Fruit fly (Drosophila melanogaster) whole organism, embryonic: ENCODE data around the gene Glt.

Source experiments
- Antp ChIP-seq: fragments of 200-800 bp; sonication (Bioruptor generic); optimal IDR thresholded peaks from 3 replicates; lab custom pipeline; 2016; ENCODE audit warnings: missing biosample characterization, missing genetic modification characterization
- Atf-2 ChIP-seq: fragments of 200-800 bp; sonication (Bioruptor generic); optimal IDR thresholded peaks from 2 replicates; lab custom pipeline; 2016; ENCODE audit warnings: missing biosample characterization, missing genetic modification characterization
- Atf3 ChIP-seq: fragments of 200-800 bp; sonication (Bioruptor generic); optimal IDR thresholded peaks from 3 replicates; lab custom pipeline; 2016; ENCODE audit warnings: missing biosample characterization, missing genetic modification characterization
- B-H2 ChIP-seq: fragments of 200-800 bp; sonication (Bioruptor generic); optimal IDR thresholded peaks from 2 replicates; lab custom pipeline; 2018; ENCODE audit warnings: missing biosample characterization, mild to moderate bottlenecking, missing genetic modification characterization
- CG10543 ChIP-seq: fragments of 200-800 bp; sonication (Bioruptor generic); optimal IDR thresholded peaks from 3 replicates; lab custom pipeline; 2017; ENCODE audit warnings: missing biosample characterization, mild to moderate bottlenecking, missing genetic modification characterization, moderate library complexity
- CG12071 ChIP-seq: fragments of 200-800 bp; sonication (Bioruptor generic); optimal IDR thresholded peaks from 3 replicates; lab custom pipeline; 2018; ENCODE audit warnings: missing biosample characterization, mild to moderate bottlenecking, missing genetic modification characterization
- CG12659 ChIP-seq: fragments of 200-800 bp; sonication (Bioruptor generic); optimal IDR thresholded peaks from 3 replicates; lab custom pipeline; 2017; ENCODE audit warnings: mild to moderate bottlenecking, missing biosample characterization, missing genetic modification reagents, missing genetic modification characterization
- CG13287 ChIP-seq: fragments of 200-800 bp; sonication (Bioruptor generic); IDR thresholded peaks from 2 replicates; pipeline ENCODE4 v1.3.6; 2022; ENCODE audit warnings: missing biosample characterization, missing genetic modification characterization; ENCODE audit not compliant: partially characterized antibody
- CG14710 ChIP-seq: fragments of 200-800 bp; sonication (Bioruptor generic); optimal IDR thresholded peaks from 3 replicates; lab custom pipeline; 2019; ENCODE audit warnings: missing biosample characterization, mild to moderate bottlenecking, missing genetic modification characterization, moderate library complexity
- CG1603 ChIP-seq: fragments of 200-800 bp; sonication (Bioruptor generic); optimal IDR thresholded peaks from 2 replicates; lab custom pipeline; 2019; ENCODE audit warnings: missing biosample characterization, mild to moderate bottlenecking, missing genetic modification characterization, moderate library complexity
- CG16779 ChIP-seq: fragments of 200-800 bp; sonication (Bioruptor generic); IDR thresholded peaks from 2 replicates; pipeline ENCODE4 v1.3.6; 2022; ENCODE audit warnings: missing biosample characterization, missing genetic modification characterization
- CG18011 ChIP-seq: fragments of 200-800 bp; sonication (Bioruptor generic); optimal IDR thresholded peaks from 2 replicates; lab custom pipeline; 2017; ENCODE audit warnings: missing biosample characterization, missing genetic modification characterization, mild to moderate bottlenecking, moderate library complexity, missing genotype
- CG18262 ChIP-seq: fragments of 200-800 bp; optimal IDR thresholded peaks from 3 replicates; lab custom pipeline; 2019; ENCODE audit warnings: missing biosample characterization, mild to moderate bottlenecking, missing genetic modification characterization, moderate library complexity
- CG3163 ChIP-seq: fragments of 200-800 bp; sonication (Bioruptor generic); optimal IDR thresholded peaks from 3 replicates; lab custom pipeline; 2016; ENCODE audit warnings: missing biosample characterization, missing genetic modification characterization
- CG3838 ChIP-seq: fragments of 200-800 bp; sonication (Bioruptor generic); optimal IDR thresholded peaks from 3 replicates; lab custom pipeline; 2016; ENCODE audit warnings: missing biosample characterization, missing genetic modification characterization
- CG42726 ChIP-seq: fragments of 200-800 bp; sonication (Bioruptor generic); IDR thresholded peaks from 2 replicates; pipeline ENCODE4 v1.3.6; 2022; ENCODE audit warnings: missing biosample characterization, missing genetic modification characterization; ENCODE audit not compliant: partially characterized antibody
- CG4730 ChIP-seq: fragments of 200-800 bp; sonication (Bioruptor generic); IDR thresholded peaks from 2 replicates; pipeline ENCODE4 v1.3.6; 2022; ENCODE audit warnings: missing biosample characterization, missing genetic modification characterization
- CG6791 ChIP-seq: fragments of 200-800 bp; sonication (Bioruptor generic); IDR thresholded peaks from 3 replicates; pipeline ENCODE4 v1.3.6; 2022; ENCODE audit warnings: missing biosample characterization, missing genetic modification characterization; ENCODE audit not compliant: partially characterized antibody
- CG7357 ChIP-seq: fragments of 200-800 bp; sonication (Bioruptor generic); IDR thresholded peaks from 3 replicates; pipeline ENCODE4 v1.3.6; 2022; ENCODE audit warnings: missing biosample characterization, missing genetic modification characterization
- CG7745 ChIP-seq: fragments of 200-800 bp; sonication (Bioruptor generic); optimal IDR thresholded peaks from 2 replicates; lab custom pipeline; 2018; ENCODE audit warnings: missing biosample characterization, mild to moderate bottlenecking, missing genetic modification characterization, moderate library complexity
- CG8281 ChIP-seq: fragments of 200-800 bp; sonication (Bioruptor generic); optimal IDR thresholded peaks from 2 replicates; lab custom pipeline; 2018; ENCODE audit warnings: missing biosample characterization, mild to moderate bottlenecking, missing genetic modification characterization, moderate library complexity
- CG9932 ChIP-seq: fragments of 200-800 bp; sonication (Bioruptor generic); IDR thresholded peaks from 2 replicates; pipeline ENCODE4 v1.3.6; 2022; ENCODE audit warnings: missing biosample characterization, missing genetic modification characterization
- Dll ChIP-seq: fragments of 200-800 bp; sonication (Bioruptor generic); IDR thresholded peaks from 4 replicates; pipeline ENCODE4 v1.3.6; 2022; ENCODE audit warnings: missing biosample characterization, missing genetic modification characterization; ENCODE audit not compliant: partially characterized antibody
- Dp ChIP-seq: fragments of 200-800 bp; sonication (Bioruptor generic); optimal IDR thresholded peaks from 2 replicates; lab custom pipeline; 2018; ENCODE audit warnings: missing biosample characterization, mild to moderate bottlenecking, missing genetic modification characterization, moderate library complexity
- E2f2 ChIP-seq: fragments of 200-800 bp; sonication (Bioruptor generic); IDR thresholded peaks from 2 replicates; pipeline ENCODE4 v1.3.6; 2022; ENCODE audit warnings: missing biosample characterization, missing genetic modification characterization
- H15 ChIP-seq: fragments of 200-800 bp; sonication (Bioruptor generic); IDR thresholded peaks from 3 replicates; pipeline ENCODE4 v1.3.6; 2022; ENCODE audit warnings: missing biosample characterization, missing genetic modification characterization
- HLH54F ChIP-seq: fragments of 200-800 bp; sonication (Bioruptor generic); optimal IDR thresholded peaks from 3 replicates; lab custom pipeline; 2016; ENCODE audit warnings: missing biosample characterization, missing genetic modification characterization
- Six4 ChIP-seq: fragments of 200-800 bp; sonication (Bioruptor generic); optimal IDR thresholded peaks from 2 replicates; lab custom pipeline; 2016; ENCODE audit warnings: missing biosample characterization, missing genetic modification characterization
- Taf1 ChIP-seq: fragments of 200-800 bp; sonication (Bioruptor generic); IDR thresholded peaks from 2 replicates; pipeline ENCODE4 v1.3.6; 2022; ENCODE audit warnings: missing biosample characterization, missing genetic modification characterization
- az2 ChIP-seq: fragments of 200-800 bp; sonication (Bioruptor generic); optimal IDR thresholded peaks from 3 replicates; lab custom pipeline; 2016; ENCODE audit warnings: missing biosample characterization, missing genetic modification characterization
- crp ChIP-seq, 2 experiments: fragments of 200-800 bp; sonication (Bioruptor generic); optimal IDR thresholded peaks; 2 replicates in 1 of 2; 3 replicates in 1 of 2; lab custom pipeline; 2017; ENCODE audit warnings: missing biosample characterization in 2 of 2, missing genetic modification characterization in 2 of 2, mild to moderate bottlenecking in 1 of 2, moderate library complexity in 1 of 2
- dimm ChIP-seq: fragments of 200-800 bp; sonication (Bioruptor generic); IDR thresholded peaks from 2 replicates; pipeline ENCODE4 v1.3.6; 2022; ENCODE audit warnings: missing biosample characterization, missing genetic modification characterization
- dmrt11E ChIP-seq: fragments of 200-800 bp; sonication (Bioruptor generic); optimal IDR thresholded peaks from 3 replicates; lab custom pipeline; 2018; ENCODE audit warnings: missing biosample characterization, mild to moderate bottlenecking, missing genetic modification characterization, moderate library complexity
- eyg ChIP-seq: fragments of 200-800 bp; sonication (Bioruptor generic); optimal IDR thresholded peaks from 3 replicates; lab custom pipeline; 2016; ENCODE audit warnings: missing biosample characterization, missing genetic modification characterization
- fd3F ChIP-seq: fragments of 200-800 bp; sonication (Bioruptor generic); optimal IDR thresholded peaks from 2 replicates; lab custom pipeline; 2018; ENCODE audit warnings: missing biosample characterization, mild to moderate bottlenecking, missing genetic modification characterization, moderate library complexity
- fd96Cb ChIP-seq: fragments of 200-800 bp; sonication (Bioruptor generic); optimal IDR thresholded peaks from 2 replicates; lab custom pipeline; 2018; ENCODE audit warnings: missing biosample characterization, mild to moderate bottlenecking, missing genetic modification characterization, moderate library complexity
- gsb-n ChIP-seq: fragments of 200-800 bp; sonication (Bioruptor generic); optimal IDR thresholded peaks from 3 replicates; lab custom pipeline; 2018; ENCODE audit warnings: missing biosample characterization, mild to moderate bottlenecking, missing genetic modification characterization
- kay ChIP-seq: fragments of 200-800 bp; sonication (Bioruptor generic); optimal IDR thresholded peaks from 2 replicates; lab custom pipeline; 2016; ENCODE audit warnings: missing biosample characterization, missing genetic modification characterization
- lab ChIP-seq: fragments of 200-800 bp; sonication (Bioruptor generic); optimal IDR thresholded peaks from 3 replicates; lab custom pipeline; 2017; ENCODE audit warnings: missing biosample characterization, missing genetic modification characterization, mild to moderate bottlenecking, moderate library complexity, missing genetic modification reagents
- mirr ChIP-seq: fragments of 200-800 bp; sonication (Bioruptor generic); optimal IDR thresholded peaks from 3 replicates; lab custom pipeline; 2018; ENCODE audit warnings: missing biosample characterization, mild to moderate bottlenecking, missing genetic modification characterization
- mld ChIP-seq: fragments of 200-800 bp; sonication (Bioruptor generic); IDR thresholded peaks from 3 replicates; pipeline ENCODE4 v1.3.6; 2022; ENCODE audit warnings: missing biosample characterization, missing genetic modification characterization; ENCODE audit not compliant: partially characterized antibody
- p53 ChIP-seq: fragments of 200-800 bp; sonication (Bioruptor generic); optimal IDR thresholded peaks from 2 replicates; lab custom pipeline; 2016; ENCODE audit warnings: missing biosample characterization, missing genetic modification characterization
- pho ChIP-seq: fragments of 200-800 bp; sonication (Bioruptor generic); optimal IDR thresholded peaks from 2 replicates; lab custom pipeline; 2016; ENCODE audit warnings: missing biosample characterization, missing genetic modification characterization
- pum ChIP-seq: fragments of 200-800 bp; sonication (Bioruptor generic); optimal IDR thresholded peaks from 2 replicates; lab custom pipeline; 2016; ENCODE audit warnings: missing biosample characterization, missing genetic modification characterization
- scrt ChIP-seq: fragments of 200-800 bp; sonication (Bioruptor generic); optimal IDR thresholded peaks from 2 replicates; lab custom pipeline; 2018; ENCODE audit warnings: missing biosample characterization, mild to moderate bottlenecking, missing genetic modification characterization, moderate library complexity
- sens ChIP-seq: fragments of 200-800 bp; sonication (Bioruptor generic); peaks from one replicate; lab custom pipeline; 2016; ENCODE audit warnings: missing biosample characterization, missing genetic modification characterization
- slou ChIP-seq: fragments of 200-800 bp; sonication (Bioruptor generic); optimal IDR thresholded peaks from 3 replicates; lab custom pipeline; 2016; ENCODE audit warnings: missing biosample characterization, missing genetic modification characterization
- twi ChIP-seq: fragments of 200-800 bp; optimal IDR thresholded peaks from 2 replicates; lab custom pipeline; 2019; ENCODE audit warnings: missing biosample characterization, mild to moderate bottlenecking, missing genetic modification characterization, moderate library complexity
- unc-4 ChIP-seq: fragments of 200-800 bp; sonication (Bioruptor generic); IDR thresholded peaks from 2 replicates; pipeline ENCODE4 v1.3.6; 2022; ENCODE audit warnings: missing biosample characterization, missing genetic modification characterization; ENCODE audit not compliant: partially characterized antibody

The Glt gene

DNA sequence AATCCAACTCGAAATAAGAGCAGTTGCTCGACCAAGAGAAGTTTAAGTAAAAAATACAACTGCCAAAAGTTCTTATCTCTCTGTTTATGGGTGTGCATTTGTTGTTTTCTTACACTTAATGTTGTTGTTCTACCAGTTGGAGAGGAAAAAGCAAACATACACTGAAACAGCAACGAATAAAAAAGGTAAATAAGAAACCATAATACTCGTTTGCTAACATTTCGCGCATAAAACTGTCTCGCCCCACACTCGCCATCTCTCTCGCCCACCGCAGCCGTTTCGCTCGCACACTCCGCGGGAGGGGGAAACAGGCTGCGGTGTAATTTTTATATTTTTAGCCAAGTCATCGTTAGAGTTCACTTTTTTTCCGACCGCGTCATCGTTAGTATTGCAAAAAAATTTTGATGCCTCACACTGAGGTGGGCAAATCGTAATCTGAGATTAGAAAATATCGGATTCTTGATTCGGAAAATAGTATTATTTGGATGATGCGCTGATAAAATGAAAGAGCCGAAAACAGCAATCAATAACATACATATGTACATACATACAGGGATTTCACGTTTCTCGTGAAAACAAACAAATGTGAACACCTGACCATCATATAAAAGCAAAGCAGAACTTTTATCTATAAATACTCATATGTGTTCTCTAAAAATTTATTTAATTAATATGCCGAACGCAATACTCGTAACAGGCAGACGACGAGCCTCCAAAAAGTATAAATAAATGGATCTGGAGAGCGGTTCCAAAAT, 20.1 kb downstream of the Glt start (continued):
- TF ChIP-seq CG14710 (tag; lab: Kevin White, UChicago) (no peak), crp (GFP tag; optimal IDR thresholded peaks at IDR 0.05; lab: Kevin White, UChicago) (no peak), pho (GFP tag; lab: Kevin White, UChicago) (peak; percentile 49), az2 (GFP tag; lab: Kevin White, UChicago) (no peak), pum (GFP tag; lab: Kevin White, UChicago) (no peak), Atf3 (GFP tag; lab: Kevin White, UChicago) (no peak), kay (GFP tag; lab: Kevin White, UChicago) (no peak), CG18011 (GFP tag; lab: Kevin White, UChicago) (peak; percentile 9), slou (no peak), CG10543 (GFP tag; lab: Kevin White, UChicago) (peak; percentile 78), HLH54F (GFP tag; lab: Kevin White, UChicago) (peak; percentile 15), CG7745 (no peak), unc-4 (GFP tag; lab: Robert Waterston, UW) (no peak), fd96Cb (no peak), sens (GFP tag; lab: Kevin White, UChicago) (peak; percentile 43), CG9932 (GFP tag; lab: Robert Waterston, UW) (peak; percentile 75), CG3163 (GFP tag; lab: Kevin White, UChicago) (peak; percentile 27), H15 (GFP tag; lab: Robert Waterston, UW) (no peak), CG42726 (GFP tag; lab: Robert Waterston, UW) (no peak), Antp (GFP tag; lab: Kevin White, UChicago) (no peak), gsb-n (no peak), mirr (no peak), Six4 (GFP tag; lab: Kevin White, UChicago) (no peak), CG12659 (no peak), CG8281 (no peak), CG16779 (GFP tag; lab: Robert Waterston, UW) (0 out of 2 replicates have a peak, but pooled peaks have one; percentile 29), B-H2 (peak; percentile 62), p53 (no peak), CG4730 (no peak), mld (GFP tag; lab: Robert Waterston, UW) (no peak), Dll (GFP tag; lab: Robert Waterston, UW) (no peak), lab (GFP tag; lab: Kevin White, UChicago) (peak; percentile 68), dmrt11E (no peak), scrt (GFP tag; lab: Kevin White, UChicago) (no peak), CG3838 (GFP tag; lab: Kevin White, UChicago) (no peak), twi (tag; lab: Kevin White, UChicago) (no peak), CG6791 (GFP tag; lab: Robert Waterston, UW) (no peak), CG7357 (no peak), CG1603 (tag; lab: Kevin White, UChicago) (no peak), Atf-2 (GFP tag; lab: Kevin White, UChicago) (no peak), CG18262 (tag; lab: Kevin White, UChicago) (no peak), eyg (GFP tag; lab: Kevin White, UChicago) (peak; percentile 22), CG13287 (GFP tag; lab: Robert Waterston, UW) (no peak), E2f2 (GFP tag; lab: Robert Waterston, UW) (no peak), CG12071 (no peak), Taf1 (GFP tag; lab: Robert Waterston, UW) (no peak), Dp (no peak), fd3F (GFP tag; lab: Kevin White, UChicago) (peak; percentile 10), dimm (no peak)
